Worm (Caenorhabditis elegans) whole organism, L4 larva: ENCODE data around the gene T23C6.4.
A peak's percentile ranks its signal among the peaks of the same experiment; 100 is the strongest.

Source experiments
- D1046.2 ChIP-seq: fragments of 200-800 bp; sonication (Bioruptor generic); IDR thresholded peaks from 2 replicates; pipeline ENCODE4 v1.3.6; 2022; ENCODE audit warnings: missing genetic modification characterization, missing compliant biosample characterization
- F10B5.3 ChIP-seq: sonication (generic microtip); optimal IDR thresholded peaks from 2 replicates; lab custom pipeline; 2016; ENCODE audit warnings: mild to moderate bottlenecking, missing genetic modification characterization, missing compliant biosample characterization
- F44E2.7 ChIP-seq: fragments of 200-800 bp; sonication (Bioruptor generic); IDR thresholded peaks from 2 replicates; pipeline ENCODE4 v2.1.2; 2022; ENCODE audit warnings: missing genetic modification characterization, missing compliant biosample characterization
- R02D3.7 ChIP-seq: fragments of 150-350 bp; sonication (generic microtip); optimal IDR thresholded peaks from 3 replicates; lab custom pipeline; 2014; ENCODE audit warnings: missing biosample characterization, missing genetic modification characterization
- T20F7.1 ChIP-seq: fragments of 200-800 bp; sonication (Bioruptor generic); optimal IDR thresholded peaks from 2 replicates; lab custom pipeline; 2018; ENCODE audit warnings: mild to moderate bottlenecking, missing genetic modification characterization, missing compliant biosample characterization
- Y48G9A.11 ChIP-seq: fragments of 200-800 bp; sonication (Bioruptor generic); IDR thresholded peaks from 2 replicates; pipeline ENCODE4 v1.3.6; 2022; ENCODE audit warnings: missing genetic modification reagents, missing genetic modification characterization, missing compliant biosample characterization
- Y5F2A.4 ChIP-seq: fragments of 200-800 bp; sonication (Bioruptor generic); optimal IDR thresholded peaks from 2 replicates; lab custom pipeline; 2018; ENCODE audit warnings: mild to moderate bottlenecking, missing genetic modification characterization, missing compliant biosample characterization
- ZK337.2 ChIP-seq: fragments of 200-800 bp; sonication (Bioruptor generic); IDR thresholded peaks from 2 replicates; pipeline ENCODE4 v1.3.6; 2022; ENCODE audit warnings: missing genetic modification reagents, missing genetic modification characterization, missing compliant biosample characterization
- aha-1 ChIP-seq: fragments of 150-350 bp; peaks from one replicate; lab custom pipeline; 2014; ENCODE audit warnings: missing biosample characterization, missing genetic modification characterization
- aly-2 ChIP-seq: sonication (generic microtip); optimal IDR thresholded peaks from 2 replicates; lab custom pipeline; 2018; ENCODE audit warnings: missing biosample characterization, missing genetic modification characterization
- arid-1 ChIP-seq: fragments of 200-800 bp; sonication (Bioruptor generic); conservative IDR thresholded peaks from 2 replicates; pipeline ENCODE4 v1.3.6; 2022; ENCODE audit warnings: missing genetic modification reagents, missing genetic modification characterization, missing compliant biosample characterization
- attf-4 ChIP-seq: sonication (generic microtip); optimal IDR thresholded peaks from 3 replicates; lab custom pipeline; 2017; ENCODE audit warnings: missing biosample characterization, missing genetic modification characterization
- ceh-44 ChIP-seq: fragments of 200-800 bp; sonication (Bioruptor generic); IDR thresholded peaks from 2 replicates; pipeline ENCODE4 v1.3.6; 2022; ENCODE audit warnings: missing genetic modification reagents, missing genetic modification characterization, missing compliant biosample characterization
- daf-8 ChIP-seq: fragments of 200-800 bp; sonication (Bioruptor generic); IDR thresholded peaks from 2 replicates; pipeline ENCODE4 v1.3.6; 2022; ENCODE audit warnings: missing genetic modification characterization, missing compliant biosample characterization
- dmd-8 ChIP-seq: fragments of 200-800 bp; sonication (Bioruptor generic); IDR thresholded peaks from 2 replicates; pipeline ENCODE4 v1.3.6; 2022; ENCODE audit warnings: missing genetic modification characterization, missing compliant biosample characterization
- dmd-9 ChIP-seq: fragments of 200-800 bp; sonication (Bioruptor generic); IDR thresholded peaks from 2 replicates; pipeline ENCODE4 v1.3.6; 2022; ENCODE audit warnings: missing genetic modification reagents, missing genetic modification characterization, missing compliant biosample characterization
- dpl-1 ChIP-seq: fragments of 150-350 bp; optimal IDR thresholded peaks from 2 replicates; lab custom pipeline; 2014; ENCODE audit warnings: missing biosample characterization, missing genetic modification reagents, missing genetic modification characterization
- dve-1 ChIP-seq: sonication (generic microtip); optimal IDR thresholded peaks from 2 replicates; lab custom pipeline; 2017; ENCODE audit warnings: antibody characterized with exemption, mild to moderate bottlenecking, missing genetic modification characterization, missing compliant biosample characterization; ENCODE audit not compliant: insufficient read depth
- fkh-10 ChIP-seq: fragments of 150-350 bp; optimal IDR thresholded peaks from 2 replicates; lab custom pipeline; 2014; ENCODE audit warnings: missing biosample characterization, missing genetic modification reagents, missing genetic modification characterization
- hif-1 ChIP-seq, 2 experiments: sonication (generic microtip); optimal IDR thresholded peaks; 2 replicates each; lab custom pipeline; 2016 to 2017; ENCODE audit warnings: missing compliant biosample characterization in 2 of 2, missing genetic modification characterization in 2 of 2, missing genetic modification reagents in 2 of 2, missing genotype in 2 of 2, mild to moderate bottlenecking in 1 of 2
- hlh-30 ChIP-seq: sonication (generic microtip); optimal IDR thresholded peaks from 2 replicates; lab custom pipeline; 2017; ENCODE audit warnings: antibody characterized with exemption, mild to moderate bottlenecking, missing genetic modification characterization, missing compliant biosample characterization; ENCODE audit not compliant: insufficient read depth
- lim-7 ChIP-seq: fragments of 200-800 bp; sonication (Bioruptor generic); IDR thresholded peaks from 2 replicates; pipeline ENCODE4 v1.3.6; 2022; ENCODE audit warnings: missing genetic modification characterization, missing compliant biosample characterization
- lin-15B ChIP-seq: fragments of 150-350 bp; sonication (generic microtip); optimal IDR thresholded peaks from 3 replicates; lab custom pipeline; 2014; ENCODE audit warnings: missing biosample characterization, missing genetic modification characterization
- lin-29 ChIP-seq: fragments of 200-800 bp; sonication (Bioruptor generic); IDR thresholded peaks from 2 replicates; pipeline ENCODE4 v1.3.6; 2022; ENCODE audit warnings: missing genetic modification reagents, missing genetic modification characterization, missing compliant biosample characterization
- lin-38 ChIP-seq: fragments of 200-800 bp; sonication (Bioruptor generic); IDR thresholded peaks from 2 replicates; pipeline ENCODE4 v1.3.6; 2022; ENCODE audit warnings: missing genetic modification reagents, missing genetic modification characterization, missing compliant biosample characterization
- lin-39 ChIP-seq: fragments of 150-350 bp; optimal IDR thresholded peaks from 2 replicates; lab custom pipeline; 2014; ENCODE audit warnings: missing biosample characterization, missing genetic modification reagents, missing genetic modification characterization
- madf-5 ChIP-seq, 2 experiments: fragments of 200-800 bp; sonication (Bioruptor generic); IDR thresholded peaks; 2 replicates each; pipeline ENCODE4 v1.3.6; 2022; ENCODE audit warnings: missing compliant biosample characterization in 2 of 2, missing genetic modification characterization in 2 of 2
- mdl-1 ChIP-seq, 2 experiments: fragments of 150-350 bp in 1 of 2; sonication (generic microtip) in 1 of 2; optimal IDR thresholded peaks; 2 replicates each; lab custom pipeline; 2014 to 2017; ENCODE audit warnings: missing biosample characterization in 2 of 2, missing genetic modification characterization in 2 of 2
- mes-2 ChIP-seq: sonication (generic microtip); optimal IDR thresholded peaks from 2 replicates; lab custom pipeline; 2016; ENCODE audit warnings: missing genotype, mild to moderate bottlenecking, missing genetic modification characterization, missing compliant biosample characterization; ENCODE audit not compliant: poor library complexity, severe bottlenecking
- mxl-2 ChIP-seq: fragments of 200-800 bp; sonication (Bioruptor generic); conservative IDR thresholded peaks from 2 replicates; pipeline ENCODE4 v1.3.6; 2022; ENCODE audit warnings: missing genetic modification reagents, missing genetic modification characterization, missing compliant biosample characterization
- nhr-102 ChIP-seq: sonication (generic microtip); optimal IDR thresholded peaks from 2 replicates; lab custom pipeline; 2016; ENCODE audit warnings: mild to moderate bottlenecking, missing genetic modification characterization, moderate library complexity, missing compliant biosample characterization
- nhr-11 ChIP-seq: fragments of 150-350 bp; optimal IDR thresholded peaks from 2 replicates; lab custom pipeline; 2014; ENCODE audit warnings: missing biosample characterization, missing genetic modification characterization
- nhr-237 ChIP-seq: sonication (generic microtip); optimal IDR thresholded peaks from 2 replicates; lab custom pipeline; 2017; ENCODE audit warnings: missing biosample characterization, missing genetic modification characterization
- nhr-42 ChIP-seq: fragments of 200-800 bp; sonication (Bioruptor generic); IDR thresholded peaks from 2 replicates; pipeline ENCODE4 v1.3.6; 2022; ENCODE audit warnings: missing genetic modification characterization, missing compliant biosample characterization
- pha-4 ChIP-seq, 2 experiments: fragments of 150-350 bp in 1 of 2; fragments of 200-800 bp in 1 of 2; sonication (Bioruptor generic) in 1 of 2; IDR thresholded peaks in 1 of 2; optimal IDR thresholded peaks in 1 of 2; 2 replicates each; pipeline versions ENCODE4 v1.3.6 to Lab custom; 2014 to 2022; ENCODE audit warnings: missing genetic modification characterization in 2 of 2, missing genetic modification reagents in 2 of 2, missing biosample characterization in 1 of 2, missing compliant biosample characterization in 1 of 2
- php-3 ChIP-seq: fragments of 200-800 bp; sonication (Bioruptor generic); IDR thresholded peaks from 2 replicates; pipeline ENCODE4 v1.3.6; 2022; ENCODE audit warnings: missing genetic modification reagents, missing genetic modification characterization, missing compliant biosample characterization
- rbr-2 ChIP-seq: sonication (generic microtip); optimal IDR thresholded peaks from 2 replicates; lab custom pipeline; 2016; ENCODE audit warnings: missing genotype, missing genetic modification characterization, missing compliant biosample characterization
- saeg-2 ChIP-seq: fragments of 200-800 bp; sonication (Bioruptor generic); IDR thresholded peaks from 2 replicates; pipeline ENCODE4 v1.3.6; 2022; ENCODE audit warnings: missing genetic modification reagents, missing genetic modification characterization, missing compliant biosample characterization
- set-16 ChIP-seq: fragments of 200-800 bp; sonication (Bioruptor generic); IDR thresholded peaks from 2 replicates; pipeline ENCODE4 v1.3.6; 2022; ENCODE audit warnings: missing genetic modification reagents, missing genetic modification characterization, missing compliant biosample characterization
- snpc-1.2 ChIP-seq: fragments of 200-800 bp; sonication (Bioruptor generic); IDR thresholded peaks from 2 replicates; pipeline ENCODE4 v1.3.6; 2022; ENCODE audit warnings: missing genetic modification reagents, missing genetic modification characterization, missing compliant biosample characterization
- snpc-4 ChIP-seq: fragments of 150-350 bp; optimal IDR thresholded peaks from 2 replicates; lab custom pipeline; 2014; ENCODE audit warnings: missing biosample characterization, missing genetic modification characterization
- spr-3 ChIP-seq: fragments of 200-800 bp; sonication (Bioruptor generic); optimal IDR thresholded peaks from 2 replicates; lab custom pipeline; 2018; ENCODE audit warnings: mild to moderate bottlenecking, missing genetic modification characterization, missing compliant biosample characterization
- tag-97 ChIP-seq: fragments of 200-800 bp; sonication (Bioruptor generic); IDR thresholded peaks from 2 replicates; pipeline ENCODE4 v1.3.6; 2022; ENCODE audit warnings: missing genetic modification characterization, missing compliant biosample characterization
- tra-1 ChIP-seq: fragments of 200-800 bp; sonication (Bioruptor generic); IDR thresholded peaks from 2 replicates; pipeline ENCODE4 v1.3.6; 2022; ENCODE audit warnings: missing genetic modification reagents, missing genetic modification characterization, missing compliant biosample characterization
- unc-130 ChIP-seq: sonication (generic microtip); optimal IDR thresholded peaks from 2 replicates; lab custom pipeline; 2016; ENCODE audit warnings: missing genetic modification reagents, missing genetic modification characterization, missing compliant biosample characterization
- unc-39 ChIP-seq: sonication (generic microtip); optimal IDR thresholded peaks from 2 replicates; lab custom pipeline; 2017; ENCODE audit warnings: missing biosample characterization, missing genetic modification characterization
- zag-1 ChIP-seq: fragments of 150-350 bp; optimal IDR thresholded peaks from 2 replicates; lab custom pipeline; 2014; ENCODE audit warnings: missing biosample characterization, missing genetic modification characterization
- zfp-2 ChIP-seq: sonication (generic microtip); optimal IDR thresholded peaks from 2 replicates; lab custom pipeline; 2016; ENCODE audit warnings: mild to moderate bottlenecking, missing genetic modification characterization, missing compliant biosample characterization
- zfp-3 ChIP-seq: fragments of 200-800 bp; sonication (Bioruptor generic); conservative IDR thresholded peaks from 2 replicates; pipeline ENCODE4 v1.3.6; 2022; ENCODE audit warnings: missing genetic modification reagents, missing genetic modification characterization, missing compliant biosample characterization
- ztf-11 ChIP-seq: fragments of 150-350 bp; optimal IDR thresholded peaks from 2 replicates; lab custom pipeline; 2014; ENCODE audit warnings: missing biosample characterization, missing genetic modification characterization
- ztf-7 ChIP-seq: fragments of 150-350 bp; optimal IDR thresholded peaks from 2 replicates; lab custom pipeline; 2014; ENCODE audit warnings: missing biosample characterization, missing genetic modification characterization

Gene T23C6.4

DNA sequence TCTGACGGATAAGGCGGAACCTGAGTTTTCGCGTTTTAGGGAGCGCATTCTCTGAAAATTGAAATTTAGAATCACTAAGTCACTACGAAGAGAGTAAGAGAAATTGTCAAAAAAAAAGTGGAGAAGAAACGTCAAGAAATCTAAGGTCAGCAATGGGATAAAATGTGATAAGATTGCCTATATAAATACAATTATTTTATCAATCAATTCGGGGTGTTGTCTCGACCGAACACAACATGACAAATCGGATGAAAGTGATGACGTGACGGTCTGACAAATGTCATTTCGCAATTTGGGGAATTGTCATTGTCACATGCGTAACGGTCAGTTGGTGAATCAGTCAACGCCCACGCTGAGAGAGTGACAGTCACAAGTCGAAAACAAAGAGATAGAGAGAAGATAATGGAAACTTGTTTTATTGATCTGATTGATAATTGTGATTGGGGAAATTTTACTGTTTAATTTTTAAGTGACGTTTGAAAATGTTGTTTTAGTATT lies 11.6 kb downstream of the T23C6.4 start, which contains the start of gene cnp-3:
Gene cnp-3, minus strand, starts transcription at position 51 of the 498 bp plus-strand sequence.
- TF ChIP-seq ztf-7 (tag; lab: Kevin White, UChicago) (no peak), nhr-42 (GFP tag; lab: Robert Waterston, UW) (no peak), R02D3.7 (tag; lab: Kevin White, UChicago) (no peak), dpl-1 (no peak), nhr-11 (tag; lab: Kevin White, UChicago) (no peak), mes-2 (tag; lab: Kevin White, UChicago) (no peak), mxl-2 (GFP tag; lab: Robert Waterston, UW) (no peak), unc-130 (GFP tag; lab: Kevin White, UChicago) (no peak), lin-39 (tag; lab: Kevin White, UChicago) (no peak), snpc-1.2 (GFP tag; lab: Robert Waterston, UW) (no peak), spr-3 (GFP tag; lab: Kevin White, UChicago) (no peak), nhr-237 (tag; lab: Kevin White, UChicago) (no peak), saeg-2 (no peak), unc-39 (tag; lab: Kevin White, UChicago) (no peak), lin-29 (no peak), lim-7 (no peak), fkh-10 (GFP tag; lab: Kevin White, UChicago) (no peak), php-3 (GFP tag; lab: Robert Waterston, UW) (no peak), ZK337.2 (GFP tag; lab: Robert Waterston, UW) (no peak), tag-97 (GFP tag; lab: Robert Waterston, UW) (no peak), daf-8 (GFP tag; lab: Robert Waterston, UW) (no peak), dmd-9 (no peak), mdl-1 (tag; optimal IDR thresholded peaks at IDR 0.05; lab: Kevin White, UChicago) (peak in 1 of 2 experiments; percentile 23), lin-38 (no peak), ztf-11 (tag; lab: Kevin White, UChicago) (no peak), zag-1 (no peak), zfp-3 (GFP tag; lab: Robert Waterston, UW) (no peak), snpc-4 (tag; lab: Kevin White, UChicago) (no peak), Y48G9A.11 (GFP tag; lab: Robert Waterston, UW) (no peak), Y5F2A.4 (no peak), zfp-2 (tag; lab: Kevin White, UChicago) (no peak), T20F7.1 (GFP tag; lab: Kevin White, UChicago) (no peak), dmd-8 (no peak), ceh-44 (no peak), nhr-102 (tag; lab: Kevin White, UChicago) (peak; percentile 11), F10B5.3 (tag; lab: Kevin White, UChicago) (no peak), hif-1 (tag; optimal IDR thresholded peaks at IDR 0.05; lab: Kevin White, UChicago) (peak in 1 of 2 experiments; percentile 18), rbr-2 (no peak), hlh-30 (tag; lab: Kevin White, UChicago) (peak; percentile 91), D1046.2 (GFP tag; lab: Robert Waterston, UW) (no peak), lin-15B (tag; lab: Kevin White, UChicago) (no peak), attf-4 (no peak), F44E2.7 (GFP tag; lab: Robert Waterston, UW) (no peak), pha-4 (GFP tag; IDR thresholded peaks at IDR 0.05; lab: Robert Waterston, UW) (no peak), pha-4 (tag; optimal IDR thresholded peaks at IDR 0.05; lab: Kevin White, UChicago) (no peak), aly-2 (no peak), madf-5 (GFP tag; IDR thresholded peaks at IDR 0.05; lab: Robert Waterston, UW) (no peak), set-16 (no peak), aha-1 (tag; lab: Kevin White, UChicago) (peak; percentile 31), dve-1 (tag; lab: Kevin White, UChicago) (peak; percentile 60), arid-1 (GFP tag; lab: Robert Waterston, UW) (no peak), tra-1 (GFP tag; lab: Robert Waterston, UW) (no peak)
